Worm (Caenorhabditis elegans): ENCODE data around the gene prp-39.

Gene prp-39

DNA sequence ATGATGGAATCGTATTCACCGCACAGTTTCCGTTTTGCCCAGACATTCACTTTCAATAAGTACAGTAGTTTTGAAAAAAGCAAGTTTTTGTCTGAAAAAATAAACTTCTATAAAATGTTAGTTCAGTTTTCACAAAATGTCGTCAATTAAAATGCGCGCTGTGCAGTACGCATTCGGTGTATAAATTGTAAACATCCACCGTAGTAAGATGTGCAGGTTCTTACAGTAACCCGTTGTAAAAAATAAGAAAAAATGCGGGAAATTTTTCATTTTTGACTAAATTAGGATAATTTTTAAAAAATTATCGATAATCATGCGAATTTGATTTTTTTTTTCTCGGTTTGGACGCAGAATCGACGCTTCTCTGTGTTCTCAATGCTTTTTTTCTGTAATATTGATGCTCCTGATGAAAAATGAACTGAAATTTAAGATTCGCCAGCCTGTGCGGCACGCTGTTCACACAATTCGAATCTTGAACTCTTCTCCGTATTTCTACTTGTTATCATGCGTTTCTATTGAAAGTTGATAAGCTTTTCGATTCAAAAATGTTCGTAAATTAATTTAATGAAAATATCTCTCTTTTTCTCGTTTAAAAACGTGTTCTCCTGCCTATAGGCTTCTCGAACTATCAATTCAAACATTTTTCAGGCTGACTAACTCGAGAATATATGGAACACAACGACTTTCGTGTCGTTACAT lies 35.0 kb upstream of the prp-39 start, which contains the start of gene rga-3:
Gene rga-3, plus strand, starts transcription at position 649 of the 699 bp plus-strand sequence.
- TF ChIP-seq sup-37 (GFP tag; optimal IDR thresholded peaks at IDR 0.05) (no peak), Y116A8C.19 (tag; optimal IDR thresholded peaks at IDR 0.05; ENCODE audit: borderline replicate concordance) (no peak), egl-13 (tag; optimal IDR thresholded peaks at IDR 0.05) (no peak), grh-1 (GFP tag; IDR thresholded peaks at IDR 0.05) (no peak), hlh-17 (GFP tag; optimal IDR thresholded peaks at IDR 0.05; ENCODE audit: borderline replicate concordance) (no peak), fkh-10 (GFP tag; optimal IDR thresholded peaks at IDR 0.05) (no peak), tlp-1 (tag; optimal IDR thresholded peaks at IDR 0.05) (no peak), xbp-1 (tag; optimal IDR thresholded peaks at IDR 0.05) (no peak), lin-15B (tag; optimal IDR thresholded peaks at IDR 0.05) (no peak), ceh-88 (GFP tag; IDR thresholded peaks at IDR 0.05) (no peak), fos-1 (tag; optimal IDR thresholded peaks at IDR 0.05) (no peak), ztf-11 (tag; optimal IDR thresholded peaks at IDR 0.05) (no peak), nhr-77 (tag; optimal IDR thresholded peaks at IDR 0.05) (no peak), zip-4 (GFP tag; optimal IDR thresholded peaks at IDR 0.05) (no peak), efl-3 (GFP tag; optimal IDR thresholded peaks at IDR 0.05) (no peak), ceh-63 (GFP tag; optimal IDR thresholded peaks at IDR 0.05) (no peak), sox-4 (tag; optimal IDR thresholded peaks at IDR 0.05) (no peak)

DNA sequence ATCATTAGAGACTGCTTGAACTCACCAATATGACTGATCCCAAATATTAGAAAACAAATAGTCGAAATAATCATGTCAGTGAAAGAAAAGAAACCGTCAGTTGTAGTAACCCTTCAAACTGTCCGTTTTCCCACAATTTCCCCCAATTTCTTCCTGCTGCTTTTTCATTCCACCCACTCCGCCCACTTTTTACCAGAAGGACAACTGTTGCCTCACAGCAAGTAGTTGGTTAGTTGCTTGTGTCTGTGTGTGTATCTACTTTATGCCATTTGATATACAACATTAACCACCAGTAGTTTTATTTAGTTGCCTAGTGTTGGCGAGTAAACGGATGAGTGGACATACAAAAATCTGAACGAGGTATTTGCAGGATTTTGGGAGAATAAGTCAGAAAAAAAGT lies 34.1 kb upstream of the prp-39 start, which contains the start of gene K09H11.9:
Gene K09H11.9, minus strand, starts transcription at position 101 of the 400 bp plus-strand sequence.
- no peak for TF ChIP-seq ceh-8 (GFP tag; optimal IDR thresholded peaks at IDR 0.05)
- no peak for TF ChIP-seq nhr-11 (tag; optimal IDR thresholded peaks at IDR 0.05)
- no peak for TF ChIP-seq dsc-1 (tag; optimal IDR thresholded peaks at IDR 0.05)
- TF ChIP-seq efl-1 (optimal IDR thresholded peaks at IDR 0.05), result no peak
- peak in 1 of 2 experiments; percentile 20 for TF ChIP-seq efl-1 (GFP tag; optimal IDR thresholded peaks at IDR 0.05 in 1 of 2)
- no peak for TF ChIP-seq egl-13 (tag; optimal IDR thresholded peaks at IDR 0.05)

DNA sequence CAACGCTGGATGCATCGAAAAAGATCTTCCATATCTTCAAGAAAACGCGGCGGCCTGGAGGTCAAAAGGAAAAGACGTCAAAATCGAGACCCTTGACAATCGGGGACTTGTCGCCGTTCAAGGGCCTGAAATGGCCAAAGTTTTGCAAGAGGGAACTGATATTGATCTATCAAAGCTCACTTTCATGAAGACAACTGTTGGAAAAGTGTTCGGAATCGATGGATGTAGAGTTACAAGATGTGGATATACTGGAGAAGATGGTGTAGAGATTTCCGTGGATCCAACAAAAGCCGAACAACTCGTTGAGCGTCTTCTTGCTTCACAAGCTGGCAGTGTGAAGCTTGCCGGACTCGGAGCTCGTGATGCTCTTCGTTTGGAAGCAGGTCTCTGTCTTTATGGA lies 31.1 kb upstream of the prp-39 start:
- TF ChIP-seq hlh-4 (tag; optimal IDR thresholded peaks at IDR 0.05) (no peak), vab-15 (tag; optimal IDR thresholded peaks at IDR 0.05) (no peak), alr-1 (tag; optimal IDR thresholded peaks at IDR 0.05; ENCODE audit: borderline replicate concordance) (no peak), nhr-47 (tag; optimal IDR thresholded peaks at IDR 0.05) (no peak), swsn-7 (tag; optimal IDR thresholded peaks at IDR 0.05) (no peak), tlp-1 (tag; optimal IDR thresholded peaks at IDR 0.05) (no peak), ets-5 (GFP tag; IDR thresholded peaks at IDR 0.05) (no peak), isw-1 (GFP tag; IDR thresholded peaks at IDR 0.05) (no peak), Y116A8C.19 (tag; optimal IDR thresholded peaks at IDR 0.05; ENCODE audit: borderline replicate concordance) (no peak), nhr-11 (tag; optimal IDR thresholded peaks at IDR 0.05) (no peak), hlh-17 (GFP tag; optimal IDR thresholded peaks at IDR 0.05; ENCODE audit: borderline replicate concordance) (no peak)

DNA sequence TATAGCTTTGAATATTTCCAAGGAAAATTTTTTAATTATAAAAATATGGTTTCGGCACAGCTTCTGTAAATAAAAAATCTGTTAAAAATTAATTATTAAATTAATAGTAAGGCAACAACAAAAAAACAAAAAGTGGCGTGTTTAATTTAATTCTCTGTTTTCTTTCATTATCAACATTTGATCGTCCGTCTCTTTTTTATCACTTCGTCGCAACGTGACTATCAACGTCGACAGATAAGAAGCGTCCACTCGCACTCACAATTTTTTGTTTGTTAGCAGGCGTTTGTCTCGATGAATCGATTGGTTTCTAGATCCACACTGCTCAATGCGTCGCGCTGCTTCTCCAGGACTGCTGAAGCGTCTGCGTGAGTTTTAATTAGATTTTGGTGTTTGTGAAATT lies 30.2 kb upstream of the prp-39 start, which contains the start of gene gcst-1:
Gene gcst-1, plus strand, starts transcription at position 277 of the 400 bp plus-strand sequence.
- TF ChIP-seq pqm-1 (tag; optimal IDR thresholded peaks at IDR 0.05) (no peak), Y116A8C.19 (tag; optimal IDR thresholded peaks at IDR 0.05; ENCODE audit: borderline replicate concordance) (no peak), nhr-84 (tag; optimal IDR thresholded peaks at IDR 0.05) (no peak), pag-3 (tag; optimal IDR thresholded peaks at IDR 0.05; ENCODE audit: borderline replicate concordance, insufficient read depth) (no peak), unc-62 (GFP tag; optimal IDR thresholded peaks at IDR 0.05) (no peak), elt-3 (tag; optimal IDR thresholded peaks at IDR 0.05) (peak in 1 of 6 experiments; percentile 38), sptf-1 (tag; optimal IDR thresholded peaks at IDR 0.05) (no peak), lin-15B (tag; optimal IDR thresholded peaks at IDR 0.05) (no peak), ets-5 (GFP tag; IDR thresholded peaks at IDR 0.05) (no peak), lin-35 (GFP tag; optimal IDR thresholded peaks at IDR 0.05) (peak in 1 of 2 experiments; percentile 23), sup-37 (GFP tag; optimal IDR thresholded peaks at IDR 0.05) (no peak), fkh-8 (tag; optimal IDR thresholded peaks at IDR 0.05) (no peak), vab-15 (tag; optimal IDR thresholded peaks at IDR 0.05) (no peak), lin-14 (GFP tag; optimal IDR thresholded peaks at IDR 0.05) (no peak), mdl-1 (tag; optimal IDR thresholded peaks at IDR 0.05) (peak in 1 of 2 experiments; percentile 40), nhr-71 (tag; optimal IDR thresholded peaks at IDR 0.05) (peak; percentile 10), nhr-19 (GFP tag; conservative IDR thresholded peaks at IDR 0.05) (no peak), mab-9 (GFP tag; IDR thresholded peaks at IDR 0.05) (no peak), aha-1 (tag; optimal IDR thresholded peaks at IDR 0.05) (no peak), unc-98 (GFP tag; IDR thresholded peaks at IDR 0.05) (no peak), nhr-20 (tag; optimal IDR thresholded peaks at IDR 0.05) (no peak), rnt-1 (tag; optimal IDR thresholded peaks at IDR 0.05) (no peak)
